Fruit fly (Drosophila melanogaster): Measurements from ENCODE around the gene CG34250.

Gene CG34250

dm6 chr3L:17513893-17514616, 38.0 kb downstream of the CG34250 start, which contains the start of the genes U4-U6-60K and CG7564 (continued):
- TF ChIP-seq CG1792 (GFP tag; optimal IDR thresholded peaks at IDR 0.05) (peak; percentile 45), al (GFP tag; IDR thresholded peaks at IDR 0.05) (peak; percentile 54), dimm (GFP tag; IDR thresholded peaks at IDR 0.05) (no peak), pho (GFP tag; optimal IDR thresholded peaks at IDR 0.05) (peak; percentile 60), Taf1 (GFP tag; IDR thresholded peaks at IDR 0.05) (0 out of 2 replicates have a peak, but pooled peaks have one; percentile 33), CG6765 (GFP tag; optimal IDR thresholded peaks at IDR 0.05) (no peak), kah (GFP tag; optimal IDR thresholded peaks at IDR 0.05) (no peak), sd (tag; optimal IDR thresholded peaks at IDR 0.05) (peak; percentile 68), gcm (GFP tag; optimal IDR thresholded peaks at IDR 0.05) (no peak), crol (GFP tag; IDR thresholded peaks at IDR 0.05) (no peak), schlank (tag; optimal IDR thresholded peaks at IDR 0.05) (no peak), CG1529 (GFP tag; optimal IDR thresholded peaks at IDR 0.05) (no peak), cad (GFP tag; optimal IDR thresholded peaks at IDR 0.05) (no peak), Sry-δ (GFP tag; optimal IDR thresholded peaks at IDR 0.05) (peak; percentile 79), stwl (tag; optimal IDR thresholded peaks at IDR 0.05) (peak; percentile 25), tll (GFP tag; optimal IDR thresholded peaks at IDR 0.05) (peak in 1 of 2 experiments; percentile 71), CG16813 (GFP tag; IDR thresholded peaks at IDR 0.05; ENCODE audit: partially characterized antibody) (peak; percentile 99), Nf-YB (GFP tag; optimal IDR thresholded peaks at IDR 0.05) (peak; percentile 31), CG11504 (tag; optimal IDR thresholded peaks at IDR 0.05) (no peak), Scr (GFP tag; IDR thresholded peaks at IDR 0.05; ENCODE audit: partially characterized antibody) (peak; percentile 97), lmd (GFP tag; IDR thresholded peaks at IDR 0.05) (peak; percentile 62; the same call in 1 of the 2 replicates), Ada2b (GFP tag; IDR thresholded peaks at IDR 0.05) (no peak), CG3065 (GFP tag; optimal IDR thresholded peaks at IDR 0.05) (peak; percentile 31), shn (GFP tag; optimal IDR thresholded peaks at IDR 0.05) (peak; percentile 5), CG14050 (GFP tag; IDR thresholded peaks at IDR 0.05) (no peak), YL-1 (GFP tag; optimal IDR thresholded peaks at IDR 0.05) (peak; percentile 74), Aef1 (GFP tag; IDR thresholded peaks at IDR 0.05) (peak; percentile 10; the same call in 2 of the 3 replicates), ac (GFP tag; optimal IDR thresholded peaks at IDR 0.05) (no peak), CG4282 (GFP tag; optimal IDR thresholded peaks at IDR 0.05) (peak; percentile 8), cwo (GFP tag; optimal IDR thresholded peaks at IDR 0.05) (no peak), CG4424 (GFP tag; optimal IDR thresholded peaks at IDR 0.05) (peak; percentile 55), CoRest (tag; optimal IDR thresholded peaks at IDR 0.05) (peak; percentile 81), CG9437 (GFP tag; optimal IDR thresholded peaks at IDR 0.05) (peak; percentile 77), Kr (GFP tag; optimal IDR thresholded peaks at IDR 0.05) (no peak), CG17359 (tag; optimal IDR thresholded peaks at IDR 0.05) (peak; percentile 9), CG17912 (GFP tag; optimal IDR thresholded peaks at IDR 0.05) (peak; percentile 52), nmo (GFP tag; optimal IDR thresholded peaks at IDR 0.05) (peak; percentile 81), Hr51 (GFP tag; optimal IDR thresholded peaks at IDR 0.05) (peak in 1 of 2 experiments; percentile 57), CG2678 (tag; optimal IDR thresholded peaks at IDR 0.05) (peak; percentile 63), Dip3 (GFP tag; optimal IDR thresholded peaks at IDR 0.05) (peak; percentile 53), CG7963 (GFP tag; IDR thresholded peaks at IDR 0.05; ENCODE audit: partially characterized antibody) (peak; percentile 92), wdn (GFP tag; IDR thresholded peaks at IDR 0.05) (no peak), CG15479 (GFP tag; optimal IDR thresholded peaks at IDR 0.05) (no peak), PHDP (tag; optimal IDR thresholded peaks at IDR 0.05) (peak; percentile 40), CG2129 (GFP tag; IDR thresholded peaks at IDR 0.05; ENCODE audit: partially characterized antibody) (peak; percentile 78), CTCF (GFP tag; optimal IDR thresholded peaks at IDR 0.05) (no peak), BtbVII (GFP tag; optimal IDR thresholded peaks at IDR 0.05) (no peak), tin (GFP tag; optimal IDR thresholded peaks at IDR 0.05) (peak; percentile 71), gfzf (GFP tag; optimal IDR thresholded peaks at IDR 0.05) (peak; percentile 4)
